Worm (Caenorhabditis elegans): Measurements from ENCODE around the gene nhr-36.

Gene nhr-36

ce11 chrV:9270442-9270841 lies 9.1 kb upstream of the nhr-36 start:
- TF ChIP-seq W03F9.2 (tag; optimal IDR thresholded peaks at IDR 0.05) (no peak), dao-5 (tag; optimal IDR thresholded peaks at IDR 0.05) (no peak), him-1 (tag; optimal IDR thresholded peaks at IDR 0.05) (no peak)

- TF ChIP-seq him-1 (tag; optimal IDR thresholded peaks at IDR 0.05): no peak
- TF ChIP-seq W03F9.2 (tag; optimal IDR thresholded peaks at IDR 0.05): no peak
- no peak for TF ChIP-seq dao-5 (tag; optimal IDR thresholded peaks at IDR 0.05)
Observed at ce11 chrV:9268202-9268601, 6.8 kb upstream of the nhr-36 start.

- no peak for TF ChIP-seq dao-5 (tag; optimal IDR thresholded peaks at IDR 0.05)
- TF ChIP-seq him-1 (tag; optimal IDR thresholded peaks at IDR 0.05): no peak
- TF ChIP-seq W03F9.2 (tag; optimal IDR thresholded peaks at IDR 0.05): no peak
Observed at ce11 chrV:9266399-9266798, 5.0 kb upstream of the nhr-36 start, which contains the start of gene slc-17.7. TSS of gene slc-17.7 (minus strand) at chrV:9266499.

- TF ChIP-seq W03F9.2 (tag; optimal IDR thresholded peaks at IDR 0.05): no peak
- no peak for TF ChIP-seq him-1 (tag; optimal IDR thresholded peaks at IDR 0.05)
- no peak for TF ChIP-seq dao-5 (tag; optimal IDR thresholded peaks at IDR 0.05)
Observed at ce11 chrV:9262708-9263107, 1.3 kb upstream of the nhr-36 start.

- TF ChIP-seq W03F9.2 (tag; optimal IDR thresholded peaks at IDR 0.05) (no peak), him-1 (tag; optimal IDR thresholded peaks at IDR 0.05) (no peak)
Observed at ce11 chrV:9260411-9260810, 981 bp downstream of the nhr-36 start.

ce11 chrV:9257467-9257866 lies 3.9 kb downstream of the nhr-36 start, which contains the start of gene F07C3.16:
TSS of gene F07C3.16 (minus strand) at chrV:9257567.
- TF ChIP-seq dao-5 (tag; optimal IDR thresholded peaks at IDR 0.05): no peak
- no peak for TF ChIP-seq him-1 (tag; optimal IDR thresholded peaks at IDR 0.05)
- no peak for TF ChIP-seq W03F9.2 (tag; optimal IDR thresholded peaks at IDR 0.05)

- TF ChIP-seq W03F9.2 (tag; optimal IDR thresholded peaks at IDR 0.05): no peak
- TF ChIP-seq him-1 (tag; optimal IDR thresholded peaks at IDR 0.05): no peak
- no peak for TF ChIP-seq dao-5 (tag; optimal IDR thresholded peaks at IDR 0.05)
Observed at ce11 chrV:9255480-9255879, 5.9 kb downstream of the nhr-36 start.

ce11 chrV:9254012-9254696 lies 7.2 kb downstream of the nhr-36 start, which contains the start of gene F07C3.9:
TSS of gene F07C3.9 (minus strand) at chrV:9254646.
- no peak for TF ChIP-seq him-1 (tag; optimal IDR thresholded peaks at IDR 0.05)
- no peak for TF ChIP-seq W03F9.2 (tag; optimal IDR thresholded peaks at IDR 0.05)
- TF ChIP-seq dao-5 (tag; optimal IDR thresholded peaks at IDR 0.05): no peak

- TF ChIP-seq W03F9.2 (tag; optimal IDR thresholded peaks at IDR 0.05) (no peak), him-1 (tag; optimal IDR thresholded peaks at IDR 0.05) (no peak), dao-5 (tag; optimal IDR thresholded peaks at IDR 0.05) (no peak)
Observed at ce11 chrV:9249932-9250331, 11.5 kb downstream of the nhr-36 start, which contains the start of gene ptd-2. TSS of gene ptd-2 (plus strand) at chrV:9250232.

ce11 chrV:9249206-9249605 lies 12.2 kb downstream of the nhr-36 start, which contains the start of gene str-94:
TSS of gene str-94 (minus strand) at chrV:9249306.
- TF ChIP-seq him-1 (tag; optimal IDR thresholded peaks at IDR 0.05) (no peak), dao-5 (tag; optimal IDR thresholded peaks at IDR 0.05) (no peak), W03F9.2 (tag; optimal IDR thresholded peaks at IDR 0.05) (no peak)

ce11 chrV:9247416-9247815 lies 14.0 kb downstream of the nhr-36 start:
- TF ChIP-seq W03F9.2 (tag; optimal IDR thresholded peaks at IDR 0.05) (no peak), dao-5 (tag; optimal IDR thresholded peaks at IDR 0.05) (no peak), him-1 (tag; optimal IDR thresholded peaks at IDR 0.05) (no peak)

- TF ChIP-seq dao-5 (tag; optimal IDR thresholded peaks at IDR 0.05) (no peak), W03F9.2 (tag; optimal IDR thresholded peaks at IDR 0.05) (no peak), him-1 (tag; optimal IDR thresholded peaks at IDR 0.05) (no peak)
Observed at ce11 chrV:9246260-9246659, 15.1 kb downstream of the nhr-36 start, which contains the start of gene aat-2. TSS of gene aat-2 (minus strand) at chrV:9246360.

- no peak for TF ChIP-seq dao-5 (tag; optimal IDR thresholded peaks at IDR 0.05)
- TF ChIP-seq W03F9.2 (tag; optimal IDR thresholded peaks at IDR 0.05): peak; percentile 13
- no peak for TF ChIP-seq him-1 (tag; optimal IDR thresholded peaks at IDR 0.05)
Observed at ce11 chrV:9243171-9243996, 18.0 kb downstream of the nhr-36 start, which contains the start of gene glo-4. TSS of gene glo-4 (minus strand) at chrV:9243221.

- TF ChIP-seq dao-5 (tag; optimal IDR thresholded peaks at IDR 0.05) (no peak), W03F9.2 (tag; optimal IDR thresholded peaks at IDR 0.05) (no peak), him-1 (tag; optimal IDR thresholded peaks at IDR 0.05) (no peak)
Observed at ce11 chrV:9232296-9232695, 29.1 kb downstream of the nhr-36 start, which contains the start of gene F07C3.3. TSS of gene F07C3.3 (minus strand) at chrV:9232396.

Measured in whole organism, L4/young adult.